Fruit fly (Drosophila melanogaster): ENCODE data around the gene CG14411.

Gene CG14411

DNA sequence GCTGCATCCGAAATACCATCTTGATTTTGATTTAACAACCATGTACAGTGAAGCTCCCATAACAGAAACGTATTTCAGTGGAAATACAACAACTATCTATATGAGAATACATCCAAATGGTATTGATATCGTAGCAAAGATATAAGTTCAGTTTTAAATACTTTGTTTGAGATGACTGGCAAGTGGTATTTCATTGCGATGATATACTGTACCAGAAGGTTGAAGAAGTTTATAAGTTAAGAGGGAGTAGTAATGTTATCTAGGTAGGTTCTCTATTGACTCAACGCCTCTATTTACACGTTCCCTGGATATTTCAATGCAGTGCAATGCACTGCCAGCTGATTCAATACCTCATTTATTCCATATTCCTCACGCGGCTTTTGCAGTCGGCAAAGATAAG lies 26.8 kb upstream of the CG14411 start (continued):
- no peak for TF ChIP-seq pho (GFP tag; optimal IDR thresholded peaks at IDR 0.05)
- TF ChIP-seq ci (GFP tag; IDR thresholded peaks at IDR 0.05): peak; percentile 64; the same call in 1 of the 3 replicates
- no peak for TF ChIP-seq twi (tag; optimal IDR thresholded peaks at IDR 0.05)
- TF ChIP-seq slou (GFP tag; optimal IDR thresholded peaks at IDR 0.05): no peak
- TF ChIP-seq gro (GFP tag; optimal IDR thresholded peaks at IDR 0.05): no peak
- TF ChIP-seq NK7.1 (GFP tag; optimal IDR thresholded peaks at IDR 0.05): no peak
- TF ChIP-seq al (GFP tag; IDR thresholded peaks at IDR 0.05): no peak
- no peak for TF ChIP-seq fu2 (GFP tag; optimal IDR thresholded peaks at IDR 0.05)
- peak; percentile 23 for TF ChIP-seq bab2 (GFP tag; optimal IDR thresholded peaks at IDR 0.05)
- no peak for TF ChIP-seq HmgZ (tag; optimal IDR thresholded peaks at IDR 0.05)
- peak; percentile 46 for TF ChIP-seq Xrp1 (GFP tag; IDR thresholded peaks at IDR 0.05)
- TF ChIP-seq gcm2 (GFP tag; optimal IDR thresholded peaks at IDR 0.05): no peak
- TF ChIP-seq toy (GFP tag; IDR thresholded peaks at IDR 0.05): no peak
- TF ChIP-seq Max (GFP tag; optimal IDR thresholded peaks at IDR 0.05): no peak
- TF ChIP-seq Tbp (GFP tag; optimal IDR thresholded peaks at IDR 0.05): no peak
- peak; percentile 29 for TF ChIP-seq CG10979 (tag; optimal IDR thresholded peaks at IDR 0.05)
- peak; percentile 26; the same call in 1 of the 2 replicates for TF ChIP-seq Ptx1 (GFP tag; IDR thresholded peaks at IDR 0.05)
- peak; percentile 52 for TF ChIP-seq ATbp (GFP tag; optimal IDR thresholded peaks at IDR 0.05)
- peak; percentile 13 for TF ChIP-seq fd64A (GFP tag; optimal IDR thresholded peaks at IDR 0.05)
- no peak for TF ChIP-seq CG12236 (GFP tag; optimal IDR thresholded peaks at IDR 0.05)
- no peak for TF ChIP-seq p53 (GFP tag; optimal IDR thresholded peaks at IDR 0.05)
- TF ChIP-seq gem (tag; optimal IDR thresholded peaks at IDR 0.05): peak; percentile 37
- no peak for TF ChIP-seq HLHmδ (GFP tag; optimal IDR thresholded peaks at IDR 0.05)
- no peak for TF ChIP-seq Nf-YC (tag; optimal IDR thresholded peaks at IDR 0.05)
- TF ChIP-seq ttk (GFP tag; IDR thresholded peaks at IDR 0.05): no peak
- TF ChIP-seq CG17328 (GFP tag; IDR thresholded peaks at IDR 0.05): no peak
- no peak for TF ChIP-seq CrebB (tag; optimal IDR thresholded peaks at IDR 0.05)
- TF ChIP-seq CG11560 (tag; IDR thresholded peaks at IDR 0.05): no peak
- TF ChIP-seq CG31441 (GFP tag; IDR thresholded peaks at IDR 0.05): 0 out of 2 replicates have a peak, but pooled peaks have one; percentile 21
- TF ChIP-seq CG3407 (GFP tag; optimal IDR thresholded peaks at IDR 0.05): peak; percentile 28
- TF ChIP-seq BtbVII (GFP tag; optimal IDR thresholded peaks at IDR 0.05): no peak
- 0 out of 2 replicates have a peak, but pooled peaks have one; percentile 9 for TF ChIP-seq CG6689 (GFP tag; IDR thresholded peaks at IDR 0.05)
- TF ChIP-seq CG6175 (GFP tag; IDR thresholded peaks at IDR 0.05): no peak
- TF ChIP-seq H2.0 (GFP tag; IDR thresholded peaks at IDR 0.05): no peak
- no peak for TF ChIP-seq CG14050 (GFP tag; IDR thresholded peaks at IDR 0.05)
- TF ChIP-seq CG10543 (GFP tag; optimal IDR thresholded peaks at IDR 0.05): no peak
- TF ChIP-seq Sox100B (GFP tag; optimal IDR thresholded peaks at IDR 0.05): peak; percentile 1
- no peak for TF ChIP-seq tio (GFP tag; optimal IDR thresholded peaks at IDR 0.05)
- TF ChIP-seq Blimp-1 (GFP tag; optimal IDR thresholded peaks at IDR 0.05): peak; percentile 49
- TF ChIP-seq pnt (GFP tag; optimal IDR thresholded peaks at IDR 0.05): peak; percentile 4
- TF ChIP-seq CG9727 (GFP tag; optimal IDR thresholded peaks at IDR 0.05): peak; percentile 11
- no peak for TF ChIP-seq sc (optimal IDR thresholded peaks at IDR 0.05)
- peak; percentile 7 for TF ChIP-seq sc (GFP tag; optimal IDR thresholded peaks at IDR 0.05)
- no peak for TF ChIP-seq CG8944 (GFP tag; optimal IDR thresholded peaks at IDR 0.05)
- TF ChIP-seq NC2β (GFP tag; optimal IDR thresholded peaks at IDR 0.05): no peak
- TF ChIP-seq Atf-2 (GFP tag; optimal IDR thresholded peaks at IDR 0.05): no peak
- no peak for TF ChIP-seq CG17829 (tag; optimal IDR thresholded peaks at IDR 0.05)
- peak; percentile 48 for TF ChIP-seq CG1603 (tag; optimal IDR thresholded peaks at IDR 0.05)
- peak in 1 of 2 experiments; percentile 5 for TF ChIP-seq Pdp1 (GFP tag; optimal IDR thresholded peaks at IDR 0.05)
- TF ChIP-seq ranshi (GFP tag; IDR thresholded peaks at IDR 0.05): no peak
- no peak for TF ChIP-seq wor (GFP tag; IDR thresholded peaks at IDR 0.05)
- peak; percentile 18 for TF ChIP-seq CG17359 (tag; optimal IDR thresholded peaks at IDR 0.05)
- peak; percentile 35 for TF ChIP-seq nmo (GFP tag; optimal IDR thresholded peaks at IDR 0.05)
